Worm (Caenorhabditis elegans) whole organism, mixed stage, embryonic: ENCODE measurements around the gene drd-10.

Experiments used
- ces-1 ChIP-seq: fragments of 150-350 bp; optimal IDR thresholded peaks from 2 replicates; lab custom pipeline; 2014; ENCODE audit warnings: missing biosample characterization, missing genetic modification reagents, missing genetic modification characterization
- cnd-1 ChIP-seq: fragments of 200-800 bp; sonication (Bioruptor generic); optimal IDR thresholded peaks from 2 replicates; lab custom pipeline; 2018; ENCODE audit warnings: mild to moderate bottlenecking, missing genetic modification characterization, missing compliant biosample characterization
- elt-3 ChIP-seq: fragments of 150-350 bp; optimal IDR thresholded peaks from 2 replicates; lab custom pipeline; 2014; ENCODE audit warnings: missing biosample characterization, missing genetic modification characterization
- lsy-2 ChIP-seq: fragments of 150-350 bp; optimal IDR thresholded peaks from 2 replicates; lab custom pipeline; 2014; ENCODE audit warnings: missing biosample characterization, missing genetic modification characterization
- mep-1 ChIP-seq: fragments of 150-350 bp; optimal IDR thresholded peaks from 2 replicates; lab custom pipeline; 2017; ENCODE audit warnings: missing biosample characterization, missing genetic modification reagents, missing genetic modification characterization, inconsistent platforms
- nhr-28 ChIP-seq: fragments of 150-350 bp; optimal IDR thresholded peaks from 2 replicates; lab custom pipeline; 2014; ENCODE audit warnings: missing biosample characterization, missing genetic modification characterization
- snpc-4 ChIP-seq: fragments of 150-350 bp; optimal IDR thresholded peaks from 2 replicates; lab custom pipeline; 2014; ENCODE audit warnings: missing biosample characterization, missing genetic modification characterization
- unc-39 ChIP-seq: fragments of 150-350 bp; optimal IDR thresholded peaks from 2 replicates; lab custom pipeline; 2014; ENCODE audit warnings: missing biosample characterization, missing genetic modification characterization
- unc-62 ChIP-seq: fragments of 150-350 bp; optimal IDR thresholded peaks from 2 replicates; lab custom pipeline; 2014; ENCODE audit warnings: missing biosample characterization, missing genetic modification reagents, missing genetic modification characterization

DNA sequence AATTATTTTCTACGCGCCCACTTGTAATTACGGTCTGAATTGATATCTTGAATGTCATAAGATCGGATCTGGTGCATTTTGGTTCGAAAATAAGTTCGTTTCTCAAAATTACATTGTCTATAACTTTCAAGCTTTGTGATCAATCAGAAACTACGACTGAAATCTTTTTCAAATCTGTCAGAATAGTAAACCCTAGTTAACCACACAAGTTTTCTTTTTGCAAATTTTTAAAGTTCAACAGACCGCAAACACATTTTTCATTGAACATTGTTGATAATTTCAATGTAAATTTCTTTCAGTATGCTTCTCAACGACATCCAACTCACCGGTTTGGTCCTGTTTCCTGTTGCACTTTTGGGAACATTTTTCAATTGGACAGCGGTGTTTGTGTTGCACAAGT is 35.8 kb upstream of the drd-10 start, which contains the start of gene srx-59:
- TF ChIP-seq cnd-1 (tag; lab: Kevin White, UChicago), result no peak
- no peak for TF ChIP-seq lsy-2
- no peak for TF ChIP-seq mep-1 (tag; lab: Kevin White, UChicago)
- TF ChIP-seq nhr-28, result no peak
- TF ChIP-seq elt-3 (tag; lab: Kevin White, UChicago), result no peak
- no peak for TF ChIP-seq snpc-4 (tag; lab: Kevin White, UChicago)
- TF ChIP-seq ces-1 (GFP tag; lab: Kevin White, UChicago), result no peak
- TF ChIP-seq unc-62 (GFP tag; lab: Kevin White, UChicago), result no peak
- TF ChIP-seq unc-39, result no peak
